Fruit fly (Drosophila melanogaster): ENCODE data around the gene CG14655.

CG14655 gene

dm6 chr3R:4780262-4780661, at the start of gene CG14655:
TSS of gene CG14655 (minus strand) at chr3R:4780302.
- TF ChIP-seq Hr96 (GFP tag; optimal IDR thresholded peaks at IDR 0.05) (no peak), cnc (optimal IDR thresholded peaks at IDR 0.05) (no peak), Clk (GFP tag; optimal IDR thresholded peaks at IDR 0.05) (no peak), CG7045 (GFP tag; optimal IDR thresholded peaks at IDR 0.05) (no peak), ovo (GFP tag; optimal IDR thresholded peaks at IDR 0.05) (no peak), toe (GFP tag; optimal IDR thresholded peaks at IDR 0.05) (no peak), CG12768 (GFP tag; optimal IDR thresholded peaks at IDR 0.05) (no peak), CG33017 (tag; optimal IDR thresholded peaks at IDR 0.05) (no peak), cic (GFP tag; optimal IDR thresholded peaks at IDR 0.05) (no peak)

- TF ChIP-seq CG1620 (GFP tag; optimal IDR thresholded peaks at IDR 0.05) (no peak), ovo (GFP tag; optimal IDR thresholded peaks at IDR 0.05) (no peak), CG12768 (GFP tag; optimal IDR thresholded peaks at IDR 0.05) (no peak), CG14711 (tag; optimal IDR thresholded peaks at IDR 0.05) (no peak), CG7045 (GFP tag; optimal IDR thresholded peaks at IDR 0.05) (no peak), CG11617 (GFP tag; optimal IDR thresholded peaks at IDR 0.05) (no peak), cic (GFP tag; optimal IDR thresholded peaks at IDR 0.05) (no peak), bab1 (GFP tag; optimal IDR thresholded peaks at IDR 0.05) (no peak), Hr96 (GFP tag; optimal IDR thresholded peaks at IDR 0.05) (no peak), pad (GFP tag; optimal IDR thresholded peaks at IDR 0.05) (no peak), cnc (optimal IDR thresholded peaks at IDR 0.05) (no peak), Clk (GFP tag; optimal IDR thresholded peaks at IDR 0.05) (no peak), Crg-1 (GFP tag; optimal IDR thresholded peaks at IDR 0.05) (no peak), kay (GFP tag; ENCODE audit: borderline replicate concordance) (no peak), toe (GFP tag; optimal IDR thresholded peaks at IDR 0.05) (no peak), CG33017 (tag; optimal IDR thresholded peaks at IDR 0.05) (no peak)
Measured at dm6 chr3R:4825188-4825587, 45.1 kb upstream of the CG14655 start.

dm6 chr3R:4821098-4821605, 41.0 kb upstream of the CG14655 start, which contains the start of gene CG14657:
TSS of gene CG14657 (minus strand) at chr3R:4821432.
- TF ChIP-seq bab1 (GFP tag; optimal IDR thresholded peaks at IDR 0.05) = peak; percentile 66
- TF ChIP-seq tj (GFP tag; optimal IDR thresholded peaks at IDR 0.05) = peak; percentile 15
- TF ChIP-seq toe (GFP tag; optimal IDR thresholded peaks at IDR 0.05) = no peak
- TF ChIP-seq CG5204 (GFP tag; optimal IDR thresholded peaks at IDR 0.05) = no peak
- peak; percentile 100 for TF ChIP-seq cic (GFP tag; optimal IDR thresholded peaks at IDR 0.05)
- peak; percentile 63 for TF ChIP-seq pad (GFP tag; optimal IDR thresholded peaks at IDR 0.05)
- TF ChIP-seq Mnt (GFP tag; optimal IDR thresholded peaks at IDR 0.05) = peak; percentile 62
- no peak for TF ChIP-seq CG7045 (GFP tag; optimal IDR thresholded peaks at IDR 0.05)

DNA sequence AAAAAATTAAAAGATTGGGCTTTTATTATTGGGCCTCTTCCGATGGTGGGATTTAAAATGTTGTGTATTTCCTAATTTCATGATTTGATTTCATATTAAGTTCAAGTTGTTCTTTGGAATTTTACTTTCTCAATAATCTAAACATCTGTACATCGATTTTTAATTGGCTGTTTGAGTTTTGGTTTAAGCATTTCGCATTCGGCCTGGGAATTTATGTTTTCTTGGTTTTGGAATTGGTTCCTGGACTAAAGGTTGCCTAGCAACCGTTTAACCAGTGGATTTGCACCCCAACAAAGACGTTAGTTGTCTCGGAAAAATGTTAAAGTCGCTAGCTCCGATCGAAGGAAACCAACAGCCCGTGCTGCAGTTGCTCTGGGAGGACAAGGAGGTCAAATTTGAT, 35.9 kb upstream of the CG14655 start, which contains the start of gene BBS5:
Gene BBS5 (plus strand): TSS at position 301 of the 400 bp plus-strand sequence.
- TF ChIP-seq cnc (optimal IDR thresholded peaks at IDR 0.05) (no peak), CG33017 (tag; optimal IDR thresholded peaks at IDR 0.05) (no peak), CG12768 (GFP tag; optimal IDR thresholded peaks at IDR 0.05) (no peak), ovo (GFP tag; optimal IDR thresholded peaks at IDR 0.05) (no peak), CG14711 (tag; optimal IDR thresholded peaks at IDR 0.05) (no peak), tj (GFP tag; optimal IDR thresholded peaks at IDR 0.05) (no peak), pad (GFP tag; optimal IDR thresholded peaks at IDR 0.05) (no peak), bab1 (GFP tag; optimal IDR thresholded peaks at IDR 0.05) (no peak), CG7045 (GFP tag; optimal IDR thresholded peaks at IDR 0.05) (no peak)

- no peak for TF ChIP-seq bab1 (GFP tag; optimal IDR thresholded peaks at IDR 0.05)
- TF ChIP-seq CG1620 (GFP tag; optimal IDR thresholded peaks at IDR 0.05) = no peak
- no peak for TF ChIP-seq toe (GFP tag; optimal IDR thresholded peaks at IDR 0.05)
- TF ChIP-seq CG33017 (tag; optimal IDR thresholded peaks at IDR 0.05) = no peak
- TF ChIP-seq cnc (optimal IDR thresholded peaks at IDR 0.05) = no peak
- no peak for TF ChIP-seq tj (GFP tag; optimal IDR thresholded peaks at IDR 0.05)
- no peak for TF ChIP-seq CG7101 (tag; optimal IDR thresholded peaks at IDR 0.05)
- TF ChIP-seq kay (GFP tag; ENCODE audit: borderline replicate concordance) = no peak
- TF ChIP-seq CG14711 (tag; optimal IDR thresholded peaks at IDR 0.05) = no peak
- no peak for TF ChIP-seq CG12768 (GFP tag; optimal IDR thresholded peaks at IDR 0.05)
- no peak for TF ChIP-seq Clk (GFP tag; optimal IDR thresholded peaks at IDR 0.05)
- TF ChIP-seq pad (GFP tag; optimal IDR thresholded peaks at IDR 0.05) = no peak
- TF ChIP-seq CG7045 (GFP tag; optimal IDR thresholded peaks at IDR 0.05) = no peak
- no peak for TF ChIP-seq CG5204 (GFP tag; optimal IDR thresholded peaks at IDR 0.05)
- no peak for TF ChIP-seq ovo (GFP tag; optimal IDR thresholded peaks at IDR 0.05)
Measured at dm6 chr3R:4814677-4815076, 34.6 kb upstream of the CG14655 start.

- peak; percentile 21 for TF ChIP-seq toe (GFP tag; optimal IDR thresholded peaks at IDR 0.05)
- peak; percentile 7 for TF ChIP-seq pad (GFP tag; optimal IDR thresholded peaks at IDR 0.05)
- TF ChIP-seq tj (GFP tag; optimal IDR thresholded peaks at IDR 0.05) = peak; percentile 19
- no peak for TF ChIP-seq Hr96 (GFP tag; optimal IDR thresholded peaks at IDR 0.05)
- TF ChIP-seq CG11617 (GFP tag; optimal IDR thresholded peaks at IDR 0.05) = peak; percentile 37
- peak; percentile 54 for TF ChIP-seq Mnt (GFP tag; optimal IDR thresholded peaks at IDR 0.05)
- TF ChIP-seq kay (GFP tag; ENCODE audit: borderline replicate concordance) = no peak
- no peak for TF ChIP-seq cnc (optimal IDR thresholded peaks at IDR 0.05)
- peak; percentile 9 for TF ChIP-seq CG7045 (GFP tag; optimal IDR thresholded peaks at IDR 0.05)
- TF ChIP-seq CG33017 (tag; optimal IDR thresholded peaks at IDR 0.05) = peak; percentile 15
- peak; percentile 38 for TF ChIP-seq CG12768 (GFP tag; optimal IDR thresholded peaks at IDR 0.05)
- TF ChIP-seq CG5204 (GFP tag; optimal IDR thresholded peaks at IDR 0.05) = no peak
- TF ChIP-seq CG1620 (GFP tag; optimal IDR thresholded peaks at IDR 0.05) = no peak
- peak; percentile 14 for TF ChIP-seq ovo (GFP tag; optimal IDR thresholded peaks at IDR 0.05)
- peak; percentile 67 for TF ChIP-seq Crg-1 (GFP tag; optimal IDR thresholded peaks at IDR 0.05)
- TF ChIP-seq Clk (GFP tag; optimal IDR thresholded peaks at IDR 0.05) = no peak
- peak; percentile 42 for TF ChIP-seq CG7101 (tag; optimal IDR thresholded peaks at IDR 0.05)
- peak; percentile 72 for TF ChIP-seq cic (GFP tag; optimal IDR thresholded peaks at IDR 0.05)
- no peak for TF ChIP-seq CG14711 (tag; optimal IDR thresholded peaks at IDR 0.05)
- TF ChIP-seq bab1 (GFP tag; optimal IDR thresholded peaks at IDR 0.05) = peak; percentile 23
Measured at dm6 chr3R:4813172-4813716, 33.1 kb upstream of the CG14655 start.
